Worm (Caenorhabditis elegans) whole organism, L4 larva: ENCODE measurements around the gene F35F10.1.
A peak's percentile ranks its signal among the peaks of the same experiment; 100 is the strongest.

Experiments used
- F44E2.7 ChIP-seq: fragments of 200-800 bp; sonication (Bioruptor generic); IDR thresholded peaks from 2 replicates; pipeline ENCODE4 v2.1.2; 2022; ENCODE audit warnings: missing genetic modification characterization, missing compliant biosample characterization
- R02D3.7 ChIP-seq: fragments of 150-350 bp; sonication (generic microtip); optimal IDR thresholded peaks from 3 replicates; lab custom pipeline; 2014; ENCODE audit warnings: missing biosample characterization, missing genetic modification characterization
- ZK337.2 ChIP-seq: fragments of 200-800 bp; sonication (Bioruptor generic); IDR thresholded peaks from 2 replicates; pipeline ENCODE4 v1.3.6; 2022; ENCODE audit warnings: missing genetic modification reagents, missing genetic modification characterization, missing compliant biosample characterization
- aha-1 ChIP-seq: fragments of 150-350 bp; peaks from one replicate; lab custom pipeline; 2014; ENCODE audit warnings: missing biosample characterization, missing genetic modification characterization
- arid-1 ChIP-seq: fragments of 200-800 bp; sonication (Bioruptor generic); conservative IDR thresholded peaks from 2 replicates; pipeline ENCODE4 v1.3.6; 2022; ENCODE audit warnings: missing genetic modification reagents, missing genetic modification characterization, missing compliant biosample characterization
- attf-4 ChIP-seq: sonication (generic microtip); optimal IDR thresholded peaks from 3 replicates; lab custom pipeline; 2017; ENCODE audit warnings: missing biosample characterization, missing genetic modification characterization
- ceh-28 ChIP-seq: fragments of 150-350 bp; optimal IDR thresholded peaks from 2 replicates; lab custom pipeline; 2014; ENCODE audit warnings: missing biosample characterization, missing genetic modification reagents, missing genetic modification characterization
- ceh-32 ChIP-seq: sonication (generic microtip); optimal IDR thresholded peaks from 2 replicates; lab custom pipeline; 2016; ENCODE audit warnings: mild to moderate bottlenecking, missing genetic modification characterization, missing compliant biosample characterization; ENCODE audit not compliant: poor library complexity
- ceh-44 ChIP-seq: fragments of 200-800 bp; sonication (Bioruptor generic); IDR thresholded peaks from 2 replicates; pipeline ENCODE4 v1.3.6; 2022; ENCODE audit warnings: missing genetic modification reagents, missing genetic modification characterization, missing compliant biosample characterization
- ceh-62 ChIP-seq: sonication (generic microtip); optimal IDR thresholded peaks from 2 replicates; lab custom pipeline; 2017; ENCODE audit warnings: missing biosample characterization, missing genetic modification characterization
- ctbp-1 ChIP-seq: fragments of 200-800 bp; sonication (Bioruptor generic); IDR thresholded peaks from 2 replicates; pipeline ENCODE4 v1.3.6; 2022; ENCODE audit warnings: missing genetic modification reagents, missing genetic modification characterization, missing compliant biosample characterization
- daf-12 ChIP-seq: fragments of 150-350 bp; optimal IDR thresholded peaks from 2 replicates; lab custom pipeline; 2014; ENCODE audit warnings: missing biosample characterization, missing genetic modification reagents, missing genetic modification characterization
- daf-8 ChIP-seq: fragments of 200-800 bp; sonication (Bioruptor generic); IDR thresholded peaks from 2 replicates; pipeline ENCODE4 v1.3.6; 2022; ENCODE audit warnings: missing genetic modification characterization, missing compliant biosample characterization
- dmd-6 ChIP-seq: fragments of 200-800 bp; sonication (Bioruptor generic); IDR thresholded peaks from 2 replicates; pipeline ENCODE4 v1.3.6; 2022; ENCODE audit warnings: missing genetic modification reagents, missing genetic modification characterization, missing compliant biosample characterization
- dmd-8 ChIP-seq: fragments of 200-800 bp; sonication (Bioruptor generic); IDR thresholded peaks from 2 replicates; pipeline ENCODE4 v1.3.6; 2022; ENCODE audit warnings: missing genetic modification characterization, missing compliant biosample characterization
- duxl-1 ChIP-seq: sonication (generic microtip); optimal IDR thresholded peaks from 2 replicates; lab custom pipeline; 2016; ENCODE audit warnings: mild to moderate bottlenecking, missing genetic modification characterization, moderate library complexity, missing compliant biosample characterization; ENCODE audit not compliant: poor library complexity
- egl-43 ChIP-seq: fragments of 200-800 bp; sonication (Bioruptor generic); IDR thresholded peaks from 2 replicates; pipeline ENCODE4 v1.3.6; 2022; ENCODE audit warnings: missing genetic modification reagents, missing genetic modification characterization, missing compliant biosample characterization
- fos-1 ChIP-seq: fragments of 150-350 bp; optimal IDR thresholded peaks from 2 replicates; lab custom pipeline; 2014; ENCODE audit warnings: missing biosample characterization, missing genetic modification characterization
- hlh-11 ChIP-seq: fragments of 200-800 bp; sonication (Bioruptor generic); optimal IDR thresholded peaks from 2 replicates; lab custom pipeline; 2018; ENCODE audit warnings: mild to moderate bottlenecking, missing genetic modification characterization, missing compliant biosample characterization
- lin-1 ChIP-seq: fragments of 200-800 bp; sonication (Bioruptor generic); IDR thresholded peaks from 2 replicates; pipeline ENCODE4 v1.3.6; 2022; ENCODE audit warnings: missing genetic modification reagents, missing genetic modification characterization, missing compliant biosample characterization
- lin-29 ChIP-seq: fragments of 200-800 bp; sonication (Bioruptor generic); IDR thresholded peaks from 2 replicates; pipeline ENCODE4 v1.3.6; 2022; ENCODE audit warnings: missing genetic modification reagents, missing genetic modification characterization, missing compliant biosample characterization
- madf-5 ChIP-seq, 2 experiments: fragments of 200-800 bp; sonication (Bioruptor generic); IDR thresholded peaks; 2 replicates each; pipeline ENCODE4 v1.3.6; 2022; ENCODE audit warnings: missing compliant biosample characterization in 2 of 2, missing genetic modification characterization in 2 of 2
- mdl-1 ChIP-seq, 2 experiments: fragments of 150-350 bp in 1 of 2; sonication (generic microtip) in 1 of 2; optimal IDR thresholded peaks; 2 replicates each; lab custom pipeline; 2014 to 2017; ENCODE audit warnings: missing biosample characterization in 2 of 2, missing genetic modification characterization in 2 of 2
- nhr-111 ChIP-seq: fragments of 200-800 bp; sonication (Bioruptor generic); optimal IDR thresholded peaks from 2 replicates; lab custom pipeline; 2018; ENCODE audit warnings: mild to moderate bottlenecking, missing genetic modification characterization, missing compliant biosample characterization
- nhr-77 ChIP-seq: fragments of 150-350 bp; optimal IDR thresholded peaks from 2 replicates; lab custom pipeline; 2014; ENCODE audit warnings: missing biosample characterization, missing genetic modification characterization
- spr-1 ChIP-seq: sonication (generic microtip); optimal IDR thresholded peaks from 2 replicates; lab custom pipeline; 2016; ENCODE audit warnings: mild to moderate bottlenecking, missing genetic modification characterization, missing compliant biosample characterization
- tra-1 ChIP-seq: fragments of 200-800 bp; sonication (Bioruptor generic); IDR thresholded peaks from 2 replicates; pipeline ENCODE4 v1.3.6; 2022; ENCODE audit warnings: missing genetic modification reagents, missing genetic modification characterization, missing compliant biosample characterization
- unc-62 ChIP-seq, 3 experiments: fragments of 150-350 bp in 1 of 3; sonication (generic microtip); optimal IDR thresholded peaks in 2 of 3; peaks in 1 of 3; 1 replicate in 1 of 3; 2 replicates in 2 of 3; lab custom pipeline; 2014 to 2017; ENCODE audit warnings: missing biosample characterization in 3 of 3, missing genetic modification characterization in 3 of 3, missing genetic modification reagents in 3 of 3, missing genotype in 1 of 3
- zag-1 ChIP-seq: fragments of 150-350 bp; optimal IDR thresholded peaks from 2 replicates; lab custom pipeline; 2014; ENCODE audit warnings: missing biosample characterization, missing genetic modification characterization
- zfp-3 ChIP-seq: fragments of 200-800 bp; sonication (Bioruptor generic); conservative IDR thresholded peaks from 2 replicates; pipeline ENCODE4 v1.3.6; 2022; ENCODE audit warnings: missing genetic modification reagents, missing genetic modification characterization, missing compliant biosample characterization
- zip-11 ChIP-seq: fragments of 200-800 bp; sonication (Bioruptor generic); IDR thresholded peaks from 2 replicates; pipeline ENCODE4 v1.3.6; 2022; ENCODE audit warnings: missing genetic modification characterization, missing compliant biosample characterization
- zip-2 ChIP-seq: fragments of 150-350 bp; optimal IDR thresholded peaks from 2 replicates; lab custom pipeline; 2014; ENCODE audit warnings: missing biosample characterization, missing genetic modification characterization
- ztf-11 ChIP-seq: fragments of 150-350 bp; optimal IDR thresholded peaks from 2 replicates; lab custom pipeline; 2014; ENCODE audit warnings: missing biosample characterization, missing genetic modification characterization

F35F10.1 gene

DNA sequence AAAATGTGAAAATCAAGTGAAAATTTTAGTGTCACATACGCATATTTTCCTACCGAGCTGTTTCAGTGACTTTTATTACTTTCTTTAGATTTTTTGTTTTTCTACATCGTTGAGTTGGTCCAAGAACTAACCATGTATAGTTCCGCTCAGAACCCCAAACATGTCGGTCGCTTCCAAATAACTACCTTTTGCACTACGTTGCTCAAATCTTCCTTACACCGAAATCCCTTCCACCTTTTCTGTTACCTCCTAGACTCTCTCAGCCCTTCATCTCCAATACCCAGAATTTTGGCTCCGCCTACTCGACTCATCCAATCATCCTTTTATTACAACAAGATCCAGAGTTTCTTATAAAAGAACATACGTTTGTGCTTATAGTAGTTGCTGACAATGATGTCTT lies 31.5 kb upstream of the F35F10.1 start, which contains the start of gene F35F10.5:
TSS of gene F35F10.5 (plus strand) at position 301 of the 400 bp plus-strand sequence.
- TF ChIP-seq zfp-3 (GFP tag; lab: Robert Waterston, UW) = no peak
- no peak for TF ChIP-seq hlh-11 (tag; lab: Kevin White, UChicago)
- TF ChIP-seq aha-1 = peak; percentile 49
- peak in 1 of 2 experiments; percentile 25 for TF ChIP-seq unc-62 (GFP tag; optimal IDR thresholded peaks at IDR 0.05 in 1 of 2; lab: Kevin White, UChicago)
- TF ChIP-seq unc-62 (tag; optimal IDR thresholded peaks at IDR 0.05; lab: Kevin White, UChicago) = no peak
- 0 out of 2 replicates have a peak, but pooled peaks have one; percentile 24 for TF ChIP-seq ZK337.2 (GFP tag; lab: Robert Waterston, UW)

DNA sequence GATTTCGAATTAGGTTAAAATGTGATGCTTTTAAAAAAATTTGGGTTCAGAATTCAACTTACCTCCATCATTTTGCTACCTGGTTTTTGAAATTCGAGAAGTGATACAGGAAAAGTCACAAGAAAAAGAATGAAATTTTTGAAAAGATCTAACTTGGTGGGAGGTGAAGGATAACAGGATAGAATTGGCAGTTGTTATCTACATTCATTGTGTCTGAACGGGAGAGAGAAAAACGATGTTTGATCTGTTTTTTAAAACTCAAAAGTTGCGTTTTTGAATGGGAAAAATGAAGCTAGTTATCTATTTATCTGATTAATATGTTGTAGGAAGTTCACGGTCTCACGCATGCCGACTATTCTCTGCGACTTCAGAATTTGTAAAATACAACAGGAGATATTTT lies 28.8 kb upstream of the F35F10.1 start, which contains the start of gene F35F10.7:
TSS of gene F35F10.7 (minus strand) at position 101 of the 400 bp plus-strand sequence.
- TF ChIP-seq hlh-11 (tag; lab: Kevin White, UChicago) (no peak), ceh-62 (no peak), daf-8 (GFP tag; lab: Robert Waterston, UW) (no peak), F44E2.7 (no peak), ztf-11 (tag; lab: Kevin White, UChicago) (no peak), madf-5 (GFP tag; IDR thresholded peaks at IDR 0.05; lab: Robert Waterston, UW) (no peak), nhr-77 (tag; lab: Kevin White, UChicago) (no peak), attf-4 (tag; lab: Kevin White, UChicago) (no peak), fos-1 (tag; lab: Kevin White, UChicago) (no peak), ceh-32 (no peak), spr-1 (no peak), zip-2 (tag; lab: Kevin White, UChicago) (no peak), duxl-1 (tag; lab: Kevin White, UChicago) (no peak), egl-43 (GFP tag; lab: Robert Waterston, UW) (no peak), arid-1 (no peak), ceh-44 (GFP tag; lab: Robert Waterston, UW) (no peak), lin-29 (GFP tag; lab: Robert Waterston, UW) (no peak), mdl-1 (tag; optimal IDR thresholded peaks at IDR 0.05; lab: Kevin White, UChicago) (no peak)
- TF ChIP-seq, all 104 proteins: peak for 0

DNA sequence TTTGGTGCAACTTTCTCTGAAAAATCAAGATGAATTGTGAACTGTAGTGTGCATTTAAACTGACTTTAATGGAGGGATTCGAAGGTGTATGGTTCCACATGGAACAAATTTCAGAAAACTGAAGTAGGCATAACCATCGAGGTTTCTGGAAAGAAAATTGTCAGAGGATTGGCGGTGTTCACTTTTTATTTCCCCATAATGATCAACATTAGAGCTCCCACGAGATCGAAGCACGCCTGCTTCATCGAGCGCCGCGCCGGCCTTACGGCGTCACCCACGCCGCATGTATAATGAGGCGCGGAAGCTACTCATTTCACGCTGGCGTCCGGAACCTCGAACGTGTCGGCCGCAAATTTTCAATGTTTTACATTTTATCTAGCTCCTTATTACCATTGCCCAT lies 28.0 kb upstream of the F35F10.1 start:
- TF ChIP-seq aha-1 (peak; percentile 34), madf-5 (GFP tag; IDR thresholded peaks at IDR 0.05; lab: Robert Waterston, UW) (0 out of 4 replicates have a peak, but pooled peaks of 1 of the 2 experiments have one; percentile 13), attf-4 (tag; lab: Kevin White, UChicago) (no peak)
- TF ChIP-seq, all 104 proteins: peak for 2

ce11 chrV:3289267-3289666 lies 26.8 kb upstream of the F35F10.1 start, which contains the start of gene F35F10.6:
Gene F35F10.6, minus strand, starts transcription at chrV:3289367.
- TF ChIP-seq zip-11 (GFP tag; lab: Robert Waterston, UW) (no peak), ctbp-1 (GFP tag; lab: Robert Waterston, UW) (no peak), daf-12 (tag; lab: Kevin White, UChicago) (no peak), lin-1 (GFP tag; lab: Robert Waterston, UW) (no peak), duxl-1 (tag; lab: Kevin White, UChicago) (no peak), zag-1 (no peak)

ce11 chrV:3295368-3295767 lies 20.7 kb upstream of the F35F10.1 start:
- no peak for TF ChIP-seq hlh-11 (tag; lab: Kevin White, UChicago)
- peak in 1 of 2 experiments; percentile 94 for TF ChIP-seq unc-62 (GFP tag; optimal IDR thresholded peaks at IDR 0.05 in 1 of 2; lab: Kevin White, UChicago)
- no peak for TF ChIP-seq unc-62 (tag; optimal IDR thresholded peaks at IDR 0.05; lab: Kevin White, UChicago)
- TF ChIP-seq aha-1 = no peak
- TF ChIP-seq dmd-8 = no peak
- TF ChIP-seq nhr-111 (GFP tag; lab: Kevin White, UChicago) = no peak
- TF ChIP-seq tra-1 (GFP tag; lab: Robert Waterston, UW) = no peak
- no peak for TF ChIP-seq R02D3.7
- no peak for TF ChIP-seq dmd-6
- TF ChIP-seq ceh-28 (tag; lab: Kevin White, UChicago) = no peak
